Fruit fly (Drosophila melanogaster): ENCODE data around the gene CG11262.

Gene CG11262

DNA sequence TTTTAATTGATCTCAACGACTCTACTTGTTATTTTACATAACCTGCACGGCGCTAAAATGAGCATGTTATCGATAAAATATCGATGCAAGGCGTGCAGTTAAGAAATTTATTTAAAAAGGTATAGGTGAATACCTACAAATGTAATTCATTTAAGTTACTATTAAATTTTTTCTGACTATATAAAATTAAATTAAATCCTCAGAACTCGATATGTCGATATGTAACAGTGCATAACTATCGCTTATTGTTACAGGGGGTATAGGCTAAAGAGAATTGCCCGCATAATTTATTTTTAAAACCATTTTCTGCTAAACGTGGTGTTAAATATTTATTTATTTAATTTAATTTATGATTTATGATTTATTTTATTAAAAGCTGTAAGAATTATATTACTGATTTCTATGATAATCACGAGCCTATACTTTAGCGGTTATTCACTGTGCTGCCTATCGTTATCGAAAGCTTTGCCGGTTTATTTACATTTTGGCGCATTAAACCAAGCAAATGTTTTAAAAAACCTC lies 22.9 kb downstream of the CG11262 start, which contains the start of the genes mRpL20 and Icmt:
Gene mRpL20 (minus strand): TSS at position 65 of the 522 bp plus-strand sequence.
Gene Icmt (plus strand): TSS at position 464 of the 522 bp plus-strand sequence.
- TF ChIP-seq Rel (GFP tag; optimal IDR thresholded peaks at IDR 0.05) (peak; percentile 3), Rel (tag; optimal IDR thresholded peaks at IDR 0.05) (peak; percentile 85), foxo (GFP tag; optimal IDR thresholded peaks at IDR 0.05) (peak in 1 of 2 experiments; percentile 97), h (GFP tag; optimal IDR thresholded peaks at IDR 0.05) (peak; percentile 89), Dfd (GFP tag; optimal IDR thresholded peaks at IDR 0.05) (peak; percentile 79), ey (GFP tag; optimal IDR thresholded peaks at IDR 0.05) (peak; percentile 69), psq (GFP tag; optimal IDR thresholded peaks at IDR 0.05) (peak; percentile 93), Mio (GFP tag; optimal IDR thresholded peaks at IDR 0.05) (no peak), usp (GFP tag; optimal IDR thresholded peaks at IDR 0.05) (no peak), lola (GFP tag; optimal IDR thresholded peaks at IDR 0.05) (no peak), brk (GFP tag; optimal IDR thresholded peaks at IDR 0.05) (peak; percentile 83), pan (optimal IDR thresholded peaks at IDR 0.05) (no peak), Myc (optimal IDR thresholded peaks at IDR 0.05) (no peak), Sp1 (GFP tag; optimal IDR thresholded peaks at IDR 0.05) (peak; percentile 97), OdsH (GFP tag; optimal IDR thresholded peaks at IDR 0.05) (peak; percentile 93), Hr83 (GFP tag; optimal IDR thresholded peaks at IDR 0.05; ENCODE audit: poor library complexity, severe bottlenecking) (peak; percentile 55), Jra (GFP tag; optimal IDR thresholded peaks at IDR 0.05) (peak; percentile 84), rgr (GFP tag; optimal IDR thresholded peaks at IDR 0.05) (peak; percentile 94), dsf (GFP tag; optimal IDR thresholded peaks at IDR 0.05; ENCODE audit: borderline replicate concordance) (peak; percentile 83), CG9705 (GFP tag; optimal IDR thresholded peaks at IDR 0.05) (peak; percentile 75), fru (GFP tag; optimal IDR thresholded peaks at IDR 0.05) (peak; percentile 89), dl (GFP tag; optimal IDR thresholded peaks at IDR 0.05; ENCODE audit: insufficient read depth in 1 of 2, partially characterized antibody in 2 of 2) (no peak), sage (GFP tag; optimal IDR thresholded peaks at IDR 0.05) (peak; percentile 76), CG32264 (GFP tag; optimal IDR thresholded peaks at IDR 0.05) (peak; percentile 51), br (GFP tag; optimal IDR thresholded peaks at IDR 0.05) (peak; percentile 71), woc (GFP tag; optimal IDR thresholded peaks at IDR 0.05) (peak; percentile 72), dmrt93B (GFP tag; optimal IDR thresholded peaks at IDR 0.05) (peak; percentile 77), HLH106 (tag; optimal IDR thresholded peaks at IDR 0.05) (peak; percentile 97), Hnf4 (GFP tag; optimal IDR thresholded peaks at IDR 0.05) (peak; percentile 93), tai (GFP tag; optimal IDR thresholded peaks at IDR 0.05) (peak; percentile 89), GATAd (GFP tag; optimal IDR thresholded peaks at IDR 0.05) (peak; percentile 51), sv (GFP tag; optimal IDR thresholded peaks at IDR 0.05) (peak; percentile 76)

DNA sequence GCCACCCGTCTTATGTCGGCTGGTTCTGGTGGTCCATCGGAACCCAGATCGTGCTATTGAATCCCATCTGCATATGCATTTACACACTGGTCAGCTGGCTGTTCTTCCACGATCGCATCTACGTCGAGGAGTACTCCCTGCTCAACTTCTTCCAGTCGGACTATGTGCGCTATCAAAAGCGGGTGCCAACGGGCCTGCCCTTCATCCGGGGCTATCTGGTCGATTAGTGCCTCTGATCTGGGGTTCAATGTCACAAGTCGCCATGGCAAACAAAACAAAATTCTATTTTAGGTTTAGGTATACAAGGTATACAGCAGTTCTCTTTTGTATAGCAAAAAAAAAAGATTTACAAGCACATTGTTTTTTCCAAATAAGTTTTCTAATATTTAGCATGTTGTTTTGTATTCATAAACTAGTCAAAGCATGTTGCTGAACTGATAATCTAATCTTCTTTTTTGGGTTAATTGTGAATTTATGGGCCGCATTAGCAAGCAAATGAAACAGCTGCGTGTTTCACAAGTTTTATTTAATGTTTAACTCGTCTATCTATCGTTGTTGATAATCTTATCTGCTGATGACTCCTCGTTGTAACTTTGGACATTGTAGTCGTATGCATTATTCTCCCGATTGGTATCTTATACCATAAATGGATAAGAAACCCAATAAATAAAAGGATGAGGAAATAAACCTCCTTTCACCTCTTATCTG lies 24.5 kb downstream of the CG11262 start:
- TF ChIP-seq tai (GFP tag; optimal IDR thresholded peaks at IDR 0.05): peak; percentile 35
- TF ChIP-seq OdsH (GFP tag; optimal IDR thresholded peaks at IDR 0.05): no peak
- no peak for TF ChIP-seq sv (GFP tag; optimal IDR thresholded peaks at IDR 0.05)
- TF ChIP-seq br (GFP tag; optimal IDR thresholded peaks at IDR 0.05): no peak
- no peak for TF ChIP-seq HLH106 (tag; optimal IDR thresholded peaks at IDR 0.05)

DNA sequence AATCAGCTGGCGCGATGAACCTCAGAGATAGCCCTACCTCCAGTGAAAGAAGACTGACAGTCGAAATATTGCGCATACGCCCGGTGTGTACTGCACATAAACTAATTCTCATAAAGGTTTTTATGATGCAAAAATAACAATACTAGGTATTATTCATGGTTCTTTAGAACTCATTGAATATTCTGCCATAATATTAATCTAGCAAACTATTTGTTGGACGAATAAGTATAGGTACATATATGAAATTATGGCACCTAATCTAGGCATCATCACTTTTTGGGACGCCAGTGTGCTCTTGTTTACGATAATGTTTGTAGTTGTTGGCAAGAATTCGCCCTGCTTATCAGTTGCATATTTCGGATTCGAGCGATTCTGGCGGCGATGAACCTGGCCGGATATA lies 26.8 kb downstream of the CG11262 start:
- no peak for TF ChIP-seq GATAd (GFP tag; optimal IDR thresholded peaks at IDR 0.05)
- TF ChIP-seq h (GFP tag; optimal IDR thresholded peaks at IDR 0.05): peak; percentile 74
- TF ChIP-seq N (GFP tag; optimal IDR thresholded peaks at IDR 0.05): no peak
- peak; percentile 78 for TF ChIP-seq ey (GFP tag; optimal IDR thresholded peaks at IDR 0.05)
- TF ChIP-seq HLH106 (tag; optimal IDR thresholded peaks at IDR 0.05): peak; percentile 61
- TF ChIP-seq CG9705 (GFP tag; optimal IDR thresholded peaks at IDR 0.05): no peak
- TF ChIP-seq Hr83 (GFP tag; optimal IDR thresholded peaks at IDR 0.05; ENCODE audit: poor library complexity, severe bottlenecking): no peak
- TF ChIP-seq Vsx2 (GFP tag; optimal IDR thresholded peaks at IDR 0.05; ENCODE audit: partially characterized antibody): no peak
- TF ChIP-seq Sp1 (GFP tag; optimal IDR thresholded peaks at IDR 0.05): peak; percentile 61
- TF ChIP-seq CrebA (GFP tag; optimal IDR thresholded peaks at IDR 0.05; ENCODE audit: borderline replicate concordance): no peak
- peak; percentile 72 for TF ChIP-seq OdsH (GFP tag; optimal IDR thresholded peaks at IDR 0.05)
- TF ChIP-seq psq (GFP tag; optimal IDR thresholded peaks at IDR 0.05): peak; percentile 57
- TF ChIP-seq dmrt93B (GFP tag; optimal IDR thresholded peaks at IDR 0.05): peak; percentile 31
- peak; percentile 4 for TF ChIP-seq Jra (GFP tag; optimal IDR thresholded peaks at IDR 0.05)
- TF ChIP-seq Rel (GFP tag; optimal IDR thresholded peaks at IDR 0.05): no peak
- TF ChIP-seq Rel (tag; optimal IDR thresholded peaks at IDR 0.05): no peak
- TF ChIP-seq tai (GFP tag; optimal IDR thresholded peaks at IDR 0.05): peak; percentile 80
- TF ChIP-seq Dif (GFP tag; optimal IDR thresholded peaks at IDR 0.05; ENCODE audit: partially characterized antibody): no peak
- TF ChIP-seq br (GFP tag; optimal IDR thresholded peaks at IDR 0.05): peak; percentile 75
- TF ChIP-seq foxo (GFP tag; optimal IDR thresholded peaks at IDR 0.05): peak in 1 of 2 experiments; percentile 78
- TF ChIP-seq jim (GFP tag; optimal IDR thresholded peaks at IDR 0.05): no peak
- no peak for TF ChIP-seq Hr78 (GFP tag; optimal IDR thresholded peaks at IDR 0.05)
- TF ChIP-seq sage (GFP tag; optimal IDR thresholded peaks at IDR 0.05): no peak
- TF ChIP-seq pan (optimal IDR thresholded peaks at IDR 0.05): no peak
- TF ChIP-seq Abd-B (GFP tag; optimal IDR thresholded peaks at IDR 0.05): no peak
- TF ChIP-seq Mio (GFP tag; optimal IDR thresholded peaks at IDR 0.05): no peak
- TF ChIP-seq dsf (GFP tag; optimal IDR thresholded peaks at IDR 0.05; ENCODE audit: borderline replicate concordance): peak; percentile 53
- no peak for TF ChIP-seq lola (GFP tag; optimal IDR thresholded peaks at IDR 0.05)
- TF ChIP-seq brk (GFP tag; optimal IDR thresholded peaks at IDR 0.05): peak; percentile 50
- TF ChIP-seq CG32264 (GFP tag; optimal IDR thresholded peaks at IDR 0.05): peak; percentile 38
- peak; percentile 58 for TF ChIP-seq Hnf4 (GFP tag; optimal IDR thresholded peaks at IDR 0.05)
- peak; percentile 78 for TF ChIP-seq fru (GFP tag; optimal IDR thresholded peaks at IDR 0.05)
- TF ChIP-seq dl (GFP tag; optimal IDR thresholded peaks at IDR 0.05; ENCODE audit: insufficient read depth in 1 of 2, partially characterized antibody in 2 of 2): no peak
- TF ChIP-seq rgr (GFP tag; optimal IDR thresholded peaks at IDR 0.05): peak; percentile 75
- TF ChIP-seq woc (GFP tag; optimal IDR thresholded peaks at IDR 0.05): no peak
- TF ChIP-seq Dfd (GFP tag; optimal IDR thresholded peaks at IDR 0.05): no peak
- no peak for TF ChIP-seq Myc (optimal IDR thresholded peaks at IDR 0.05)
